Worm (Caenorhabditis elegans) whole organism, L3 larva: Measurements from ENCODE around the gene thn-4.

ENCODE experiments used
- aly-2 ChIP-seq: fragments of 150-350 bp; optimal IDR thresholded peaks from 2 replicates; lab custom pipeline; 2014; ENCODE audit warnings: missing biosample characterization, missing genetic modification characterization
- ceh-16 ChIP-seq: sonication (generic microtip); optimal IDR thresholded peaks from 2 replicates; lab custom pipeline; 2017; ENCODE audit warnings: missing biosample characterization, missing genetic modification characterization
- ceh-28 ChIP-seq: fragments of 150-350 bp; optimal IDR thresholded peaks from 2 replicates; lab custom pipeline; 2014; ENCODE audit warnings: missing biosample characterization, missing genetic modification reagents, missing genetic modification characterization
- ceh-82 ChIP-seq: fragments of 150-350 bp; optimal IDR thresholded peaks from 2 replicates; lab custom pipeline; 2014; ENCODE audit warnings: missing biosample characterization, missing genetic modification characterization
- ceh-9 ChIP-seq: sonication (generic microtip); optimal IDR thresholded peaks from 2 replicates; lab custom pipeline; 2018; ENCODE audit warnings: missing biosample characterization, missing genetic modification characterization
- egl-27 ChIP-seq: sonication (generic microtip); optimal IDR thresholded peaks from 4 replicates; lab custom pipeline; 2017; ENCODE audit warnings: missing biosample characterization, missing genetic modification reagents, missing genetic modification characterization
- egl-5 ChIP-seq: fragments of 150-350 bp; optimal IDR thresholded peaks from 2 replicates; lab custom pipeline; 2017; ENCODE audit warnings: missing biosample characterization, missing genetic modification reagents, missing genetic modification characterization, inconsistent platforms
- elt-1 ChIP-seq: fragments of 150-350 bp; optimal IDR thresholded peaks from 2 replicates; lab custom pipeline; 2014; ENCODE audit warnings: missing biosample characterization, missing genetic modification characterization
- elt-2 ChIP-seq: sonication (generic microtip); optimal IDR thresholded peaks from 2 replicates; lab custom pipeline; 2016; ENCODE audit warnings: missing genetic modification reagents, mild to moderate bottlenecking, missing genetic modification characterization, missing compliant biosample characterization
- elt-3 ChIP-seq, 3 experiments: fragments of 150-350 bp in 1 of 3; sonication (generic microtip) in 2 of 3; optimal IDR thresholded peaks; 2 replicates in 2 of 3; 4 replicates in 1 of 3; lab custom pipeline; 2014 to 2017; ENCODE audit warnings: missing biosample characterization in 3 of 3, missing genetic modification characterization in 3 of 3
- eor-1 ChIP-seq, 2 experiments: fragments of 150-350 bp; optimal IDR thresholded peaks; 2 replicates each; lab custom pipeline; 2014 to 2018; ENCODE audit warnings: missing biosample characterization in 2 of 2, missing genetic modification characterization in 2 of 2
- fkh-10 ChIP-seq: sonication (generic microtip); optimal IDR thresholded peaks from 2 replicates; lab custom pipeline; 2017; ENCODE audit warnings: missing biosample characterization, missing genetic modification reagents, missing genetic modification characterization
- fkh-2 ChIP-seq: fragments of 150-350 bp; optimal IDR thresholded peaks from 2 replicates; lab custom pipeline; 2014; ENCODE audit warnings: missing biosample characterization, missing genetic modification reagents, missing genetic modification characterization
- jun-1 ChIP-seq: fragments of 150-350 bp; optimal IDR thresholded peaks from 2 replicates; lab custom pipeline; 2014; ENCODE audit warnings: missing biosample characterization, missing genetic modification reagents, missing genetic modification characterization
- lin-15B ChIP-seq: fragments of 150-350 bp; optimal IDR thresholded peaks from 2 replicates; lab custom pipeline; 2014; ENCODE audit warnings: missing biosample characterization, missing genetic modification characterization
- lsy-12 ChIP-seq: sonication (generic microtip); optimal IDR thresholded peaks from 2 replicates; lab custom pipeline; 2016; ENCODE audit warnings: mild to moderate bottlenecking, missing genetic modification characterization, missing compliant biosample characterization
- mdl-1 ChIP-seq: fragments of 150-350 bp; optimal IDR thresholded peaks from 2 replicates; lab custom pipeline; 2014; ENCODE audit warnings: missing biosample characterization, missing genetic modification characterization
- mml-1 ChIP-seq: fragments of 150-350 bp; sonication (generic microtip); optimal IDR thresholded peaks from 3 replicates; lab custom pipeline; 2014; ENCODE audit warnings: missing biosample characterization, missing genetic modification characterization
- nhr-11 ChIP-seq: fragments of 150-350 bp; optimal IDR thresholded peaks from 2 replicates; lab custom pipeline; 2014; ENCODE audit warnings: missing biosample characterization, missing genetic modification characterization
- nhr-12 ChIP-seq: fragments of 150-350 bp; optimal IDR thresholded peaks from 2 replicates; lab custom pipeline; 2014; ENCODE audit warnings: missing biosample characterization, missing genetic modification characterization
- nhr-237 ChIP-seq: fragments of 150-350 bp; optimal IDR thresholded peaks from 2 replicates; lab custom pipeline; 2014; ENCODE audit warnings: missing biosample characterization, missing genetic modification characterization
- nhr-25 ChIP-seq: sonication (generic microtip); optimal IDR thresholded peaks from 2 replicates; lab custom pipeline; 2017; ENCODE audit warnings: missing biosample characterization, missing genetic modification characterization
- nhr-28 ChIP-seq: fragments of 150-350 bp; optimal IDR thresholded peaks from 2 replicates; lab custom pipeline; 2014; ENCODE audit warnings: missing biosample characterization, missing genetic modification characterization
- nhr-43 ChIP-seq: sonication (generic microtip); optimal IDR thresholded peaks from 2 replicates; lab custom pipeline; 2016; ENCODE audit warnings: mild to moderate bottlenecking, missing genetic modification characterization, missing compliant biosample characterization; ENCODE audit not compliant: poor library complexity, severe bottlenecking
- nhr-76 ChIP-seq: fragments of 150-350 bp; sonication (generic microtip); optimal IDR thresholded peaks from 5 replicates; lab custom pipeline; 2014; ENCODE audit warnings: missing biosample characterization, missing genetic modification characterization
- nhr-77 ChIP-seq: fragments of 150-350 bp; optimal IDR thresholded peaks from 2 replicates; lab custom pipeline; 2014; ENCODE audit warnings: missing biosample characterization, missing genetic modification characterization
- pha-4 ChIP-seq: fragments of 150-350 bp; optimal IDR thresholded peaks from 2 replicates; lab custom pipeline; 2014; ENCODE audit warnings: missing biosample characterization, missing genetic modification reagents, missing genetic modification characterization
- skn-1 ChIP-seq: fragments of 150-350 bp; optimal IDR thresholded peaks from 2 replicates; lab custom pipeline; 2014; ENCODE audit warnings: missing biosample characterization, missing genetic modification characterization
- snpc-4 ChIP-seq: fragments of 150-350 bp; optimal IDR thresholded peaks from 2 replicates; lab custom pipeline; 2014; ENCODE audit warnings: missing biosample characterization, missing genetic modification characterization
- tbx-2 ChIP-seq: sonication (generic microtip); optimal IDR thresholded peaks from 2 replicates; lab custom pipeline; 2016; ENCODE audit warnings: mild to moderate bottlenecking, missing genetic modification characterization, missing compliant biosample characterization
- unc-39 ChIP-seq: sonication (generic microtip); optimal IDR thresholded peaks from 4 replicates; lab custom pipeline; 2017; ENCODE audit warnings: missing biosample characterization, missing genetic modification characterization
- ztf-11 ChIP-seq: fragments of 150-350 bp; optimal IDR thresholded peaks from 2 replicates; lab custom pipeline; 2014; ENCODE audit warnings: missing biosample characterization, missing genetic modification characterization
- ztf-4 ChIP-seq: fragments of 150-350 bp; optimal IDR thresholded peaks from 2 replicates; lab custom pipeline; 2014; ENCODE audit warnings: missing biosample characterization, missing genetic modification characterization

Gene thn-4

ce11 chrV:16882260-16882918 lies 11.1 kb upstream of the thn-4 start, which contains the start of the genes F09C6.11 and F09C6.12:
Gene F09C6.11 (minus strand): TSS chrV:16882310.
Gene F09C6.12 (plus strand): TSS chrV:16882868.
- TF ChIP-seq nhr-237 (no peak), pha-4 (tag; lab: Kevin White, UChicago) (peak; percentile 95)
- TF ChIP-seq, all 47 proteins: peak for 1

DNA sequence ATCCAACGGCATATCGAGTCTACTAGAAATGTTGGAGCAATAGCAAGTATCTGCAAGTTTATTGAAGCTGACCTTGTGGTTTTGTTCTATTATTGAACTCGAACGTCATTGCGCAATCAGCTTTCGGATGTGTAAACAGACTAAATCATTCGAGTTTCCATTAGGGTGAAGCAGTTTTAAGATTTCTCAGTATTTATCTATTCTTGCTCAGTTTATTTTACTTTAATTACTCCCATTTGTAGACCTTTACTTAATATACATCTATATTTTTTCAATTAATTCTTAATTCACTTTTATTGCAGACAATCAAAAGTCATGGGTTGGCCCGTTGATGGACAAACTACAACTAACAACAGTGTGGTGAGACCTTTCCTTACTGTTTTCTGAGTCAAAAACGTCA lies 9.4 kb upstream of the thn-4 start, which contains the start of gene F09C6.14:
Gene F09C6.14 (plus strand): TSS at position 301 of the 400 bp plus-strand sequence.
- TF ChIP-seq ceh-82 = no peak
- no peak for TF ChIP-seq mml-1 (tag; lab: Kevin White, UChicago)
- no peak for TF ChIP-seq elt-1
- TF ChIP-seq aly-2 = no peak
- TF ChIP-seq ceh-28 (tag; lab: Kevin White, UChicago) = no peak
- no peak for TF ChIP-seq skn-1 (tag; lab: Kevin White, UChicago)
- no peak for TF ChIP-seq tbx-2 (tag; lab: Kevin White, UChicago)
- no peak for TF ChIP-seq unc-39
- no peak for TF ChIP-seq snpc-4
- TF ChIP-seq ceh-9 = no peak

DNA sequence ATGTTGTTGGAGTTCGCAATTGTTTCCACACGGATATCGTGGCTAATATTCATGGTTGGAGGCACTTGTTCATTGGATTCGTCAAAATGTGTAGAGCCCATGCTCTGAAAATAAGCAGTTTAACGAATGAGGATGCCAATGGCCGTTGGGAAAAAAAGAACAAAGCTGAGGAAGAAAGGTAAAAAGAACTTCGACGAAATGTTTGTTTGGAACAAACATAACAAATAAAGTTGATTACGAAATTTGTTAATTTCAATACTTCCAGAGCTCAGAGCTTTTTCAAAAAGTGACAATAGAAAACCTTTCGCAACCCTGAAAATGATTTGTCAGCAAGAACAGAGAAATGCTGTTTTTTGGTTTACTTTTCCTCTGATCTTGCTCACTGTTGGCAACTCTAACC lies 8.8 kb upstream of the thn-4 start, which contains the start of gene F09C6.3:
Gene F09C6.3 (minus strand): TSS at position 101 of the 400 bp plus-strand sequence.
- TF ChIP-seq unc-39 (no peak), mml-1 (tag; lab: Kevin White, UChicago) (no peak), ceh-82 (no peak), eor-1 (tag; optimal IDR thresholded peaks at IDR 0.05; lab: Kevin White, UChicago) (no peak), ceh-16 (no peak), lin-15B (tag; lab: Kevin White, UChicago) (no peak), pha-4 (tag; lab: Kevin White, UChicago) (no peak)

DNA sequence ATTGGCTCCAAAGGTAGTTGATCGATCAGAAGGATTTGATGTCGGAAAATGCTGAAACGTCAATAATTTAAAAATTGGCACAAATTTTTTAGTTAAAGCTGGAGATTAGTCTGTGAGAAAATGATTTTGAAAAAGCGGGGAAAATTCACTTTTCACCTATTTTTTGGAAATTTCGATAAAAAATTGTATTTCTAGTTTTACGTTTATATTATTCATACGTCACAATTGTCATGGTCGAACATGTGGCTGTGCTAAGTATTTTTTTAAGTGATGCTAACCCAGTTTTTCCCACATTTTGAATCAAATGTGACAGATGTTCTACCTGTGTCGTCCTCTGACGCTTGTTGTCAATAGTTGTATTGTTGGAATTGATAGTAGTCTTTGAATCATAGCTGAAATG lies 8.2 kb upstream of the thn-4 start:
- no peak for TF ChIP-seq elt-2 (tag; lab: Kevin White, UChicago)
- no peak for TF ChIP-seq jun-1 (tag; lab: Kevin White, UChicago)
- TF ChIP-seq ztf-4 = no peak
- TF ChIP-seq snpc-4 = no peak
- TF ChIP-seq mml-1 (tag; lab: Kevin White, UChicago) = no peak
- TF ChIP-seq ceh-28 (tag; lab: Kevin White, UChicago) = no peak
- TF ChIP-seq lsy-12 (tag; lab: Kevin White, UChicago) = no peak
- TF ChIP-seq fkh-10 (GFP tag; lab: Kevin White, UChicago) = no peak
- no peak for TF ChIP-seq aly-2
- no peak for TF ChIP-seq egl-27 (tag; lab: Kevin White, UChicago)
- no peak for TF ChIP-seq nhr-28 (tag; lab: Kevin White, UChicago)
- TF ChIP-seq ceh-82 = no peak
- no peak for TF ChIP-seq elt-3 (tag; optimal IDR thresholded peaks at IDR 0.05; lab: Kevin White, UChicago)
- TF ChIP-seq nhr-11 (tag; lab: Kevin White, UChicago) = no peak
- TF ChIP-seq ztf-11 (tag; lab: Kevin White, UChicago) = no peak
- TF ChIP-seq fkh-2 (tag; lab: Kevin White, UChicago) = no peak
- no peak for TF ChIP-seq unc-39
- TF ChIP-seq nhr-237 = no peak
- TF ChIP-seq, all 47 proteins: peak for 0

DNA sequence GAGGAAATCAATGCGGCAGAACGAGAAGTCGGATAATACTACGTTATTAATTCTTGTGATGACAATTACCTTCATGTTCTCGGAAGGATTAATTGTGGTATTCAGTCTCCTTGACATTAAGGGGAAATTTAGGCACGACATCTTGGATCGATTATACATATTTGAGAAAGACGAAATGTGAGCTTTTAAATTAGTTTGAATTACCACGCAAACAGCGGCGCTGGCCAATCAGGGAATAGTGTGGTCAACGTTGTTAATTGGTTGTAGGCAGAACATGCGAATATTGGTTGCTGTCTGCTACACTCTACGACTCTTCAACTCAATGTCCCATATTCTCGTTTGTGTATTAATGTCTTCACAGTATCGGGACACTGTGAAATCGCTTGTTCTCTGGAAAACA lies 3.7 kb upstream of the thn-4 start, which contains the start of gene F49A5.10:
Gene F49A5.10 (plus strand): TSS at position 301 of the 400 bp plus-strand sequence.
- no peak for TF ChIP-seq aly-2
- TF ChIP-seq egl-5 (tag; lab: Kevin White, UChicago) = no peak
- no peak for TF ChIP-seq eor-1 (tag; optimal IDR thresholded peaks at IDR 0.05; lab: Kevin White, UChicago)
- no peak for TF ChIP-seq egl-27 (tag; lab: Kevin White, UChicago)
- no peak for TF ChIP-seq elt-3 (tag; optimal IDR thresholded peaks at IDR 0.05; lab: Kevin White, UChicago)
- TF ChIP-seq nhr-76 (tag; lab: Kevin White, UChicago) = no peak
- TF ChIP-seq nhr-12 (tag; lab: Kevin White, UChicago) = no peak
- TF ChIP-seq elt-1 = no peak
- no peak for TF ChIP-seq nhr-77 (tag; lab: Kevin White, UChicago)
- TF ChIP-seq fkh-10 (GFP tag; lab: Kevin White, UChicago) = no peak
- no peak for TF ChIP-seq tbx-2 (tag; lab: Kevin White, UChicago)
- TF ChIP-seq ztf-11 (tag; lab: Kevin White, UChicago) = no peak
- no peak for TF ChIP-seq nhr-25 (tag; lab: Kevin White, UChicago)
- no peak for TF ChIP-seq fkh-2 (tag; lab: Kevin White, UChicago)
- no peak for TF ChIP-seq nhr-43 (tag; lab: Kevin White, UChicago)
- no peak for TF ChIP-seq mdl-1
- no peak for TF ChIP-seq ceh-9
- no peak for TF ChIP-seq nhr-237
